Worm (Caenorhabditis elegans) whole organism, L2 larva: ENCODE results near the gene F10E7.2.
A peak's percentile ranks its signal among the peaks of the same experiment; 100 is the strongest.

Experiments
- C34F6.9 ChIP-seq: fragments of 150-350 bp; optimal IDR thresholded peaks from 2 replicates; lab custom pipeline; 2014; ENCODE audit warnings: missing biosample characterization, missing genetic modification characterization
- F13H6.1 ChIP-seq: sonication (generic microtip); optimal IDR thresholded peaks from 2 replicates; lab custom pipeline; 2016; ENCODE audit warnings: missing genetic modification characterization, missing compliant biosample characterization
- ZK546.5 ChIP-seq: sonication (generic microtip); optimal IDR thresholded peaks from 2 replicates; lab custom pipeline; 2017; ENCODE audit warnings: missing biosample characterization, missing genetic modification characterization
- alr-1 ChIP-seq: fragments of 150-350 bp; optimal IDR thresholded peaks from 2 replicates; lab custom pipeline; 2014; ENCODE audit warnings: missing biosample characterization, missing genetic modification characterization
- aly-2 ChIP-seq: fragments of 150-350 bp; optimal IDR thresholded peaks from 2 replicates; lab custom pipeline; 2014; ENCODE audit warnings: missing biosample characterization, missing genetic modification characterization
- blmp-1 ChIP-seq: sonication (generic microtip); optimal IDR thresholded peaks from 2 replicates; lab custom pipeline; 2017; ENCODE audit warnings: missing genetic modification characterization, mild to moderate bottlenecking, missing compliant biosample characterization, antibody characterized with exemption, moderate library complexity; ENCODE audit not compliant: insufficient read depth
- ceh-16 ChIP-seq: fragments of 150-350 bp; optimal IDR thresholded peaks from 2 replicates; lab custom pipeline; 2014; ENCODE audit warnings: missing biosample characterization, missing genetic modification characterization
- ceh-82 ChIP-seq: fragments of 150-350 bp; optimal IDR thresholded peaks from 2 replicates; lab custom pipeline; 2014; ENCODE audit warnings: missing biosample characterization, missing genetic modification characterization
- crh-2 ChIP-seq: sonication (generic microtip); optimal IDR thresholded peaks from 2 replicates; lab custom pipeline; 2017; ENCODE audit warnings: missing biosample characterization, missing genetic modification characterization
- dmd-4 ChIP-seq: sonication (generic microtip); optimal IDR thresholded peaks from 2 replicates; lab custom pipeline; 2017; ENCODE audit warnings: missing biosample characterization, missing genetic modification characterization
- egl-27 ChIP-seq: sonication (generic microtip); optimal IDR thresholded peaks from 3 replicates; lab custom pipeline; 2017; ENCODE audit warnings: missing biosample characterization, missing genetic modification reagents, missing genetic modification characterization
- elt-1 ChIP-seq: fragments of 150-350 bp; optimal IDR thresholded peaks from 2 replicates; lab custom pipeline; 2014; ENCODE audit warnings: missing biosample characterization, missing genetic modification characterization
- elt-3 ChIP-seq: sonication (generic microtip); optimal IDR thresholded peaks from 2 replicates; lab custom pipeline; 2017; ENCODE audit warnings: missing biosample characterization, missing genetic modification characterization
- fos-1 ChIP-seq: fragments of 150-350 bp; optimal IDR thresholded peaks from 2 replicates; lab custom pipeline; 2014; ENCODE audit warnings: missing biosample characterization, missing genetic modification characterization
- gmeb-1 ChIP-seq: fragments of 150-350 bp; optimal IDR thresholded peaks from 2 replicates; lab custom pipeline; 2014; ENCODE audit warnings: missing biosample characterization, missing genetic modification characterization
- lin-13 ChIP-seq: fragments of 150-350 bp; optimal IDR thresholded peaks from 2 replicates; lab custom pipeline; 2014; ENCODE audit warnings: missing biosample characterization, missing genetic modification reagents, missing genetic modification characterization
- lsy-2 ChIP-seq, 2 experiments: fragments of 150-350 bp in 1 of 2; sonication (generic microtip) in 1 of 2; optimal IDR thresholded peaks; 2 replicates each; lab custom pipeline; 2014 to 2017; ENCODE audit warnings: missing biosample characterization in 2 of 2, missing genetic modification characterization in 2 of 2
- mbf-1 ChIP-seq: sonication (generic microtip); optimal IDR thresholded peaks from 2 replicates; lab custom pipeline; 2017; ENCODE audit warnings: missing biosample characterization, missing genetic modification characterization
- mdl-1 ChIP-seq, 2 experiments: fragments of 150-350 bp in 1 of 2; sonication (generic microtip) in 1 of 2; optimal IDR thresholded peaks; 2 replicates each; lab custom pipeline; 2017; ENCODE audit warnings: missing biosample characterization in 2 of 2, missing genetic modification characterization in 2 of 2
- nhr-10 ChIP-seq: sonication (generic microtip); optimal IDR thresholded peaks from 2 replicates; lab custom pipeline; 2017; ENCODE audit warnings: missing biosample characterization, missing genetic modification characterization
- nhr-11 ChIP-seq: fragments of 150-350 bp; optimal IDR thresholded peaks from 2 replicates; lab custom pipeline; 2014; ENCODE audit warnings: missing biosample characterization, missing genetic modification characterization
- nhr-129 ChIP-seq: fragments of 150-350 bp; optimal IDR thresholded peaks from 2 replicates; lab custom pipeline; 2014; ENCODE audit warnings: missing biosample characterization, missing genetic modification characterization
- nhr-21 ChIP-seq: fragments of 150-350 bp; optimal IDR thresholded peaks from 2 replicates; lab custom pipeline; 2014; ENCODE audit warnings: missing biosample characterization, missing genetic modification characterization
- nhr-237 ChIP-seq: fragments of 150-350 bp; optimal IDR thresholded peaks from 2 replicates; lab custom pipeline; 2014; ENCODE audit warnings: missing biosample characterization, missing genetic modification characterization
- nhr-6 ChIP-seq: fragments of 150-350 bp; optimal IDR thresholded peaks from 2 replicates; lab custom pipeline; 2014; ENCODE audit warnings: missing biosample characterization, missing genetic modification characterization
- nhr-77 ChIP-seq: fragments of 150-350 bp; optimal IDR thresholded peaks from 2 replicates; lab custom pipeline; 2014; ENCODE audit warnings: missing biosample characterization, missing genetic modification characterization
- peb-1 ChIP-seq: fragments of 150-350 bp; optimal IDR thresholded peaks from 2 replicates; lab custom pipeline; 2014; ENCODE audit warnings: missing biosample characterization, missing genetic modification characterization
- sem-4 ChIP-seq: fragments of 150-350 bp; optimal IDR thresholded peaks from 2 replicates; lab custom pipeline; 2014; ENCODE audit warnings: missing biosample characterization, missing genetic modification reagents, missing genetic modification characterization
- sma-3 ChIP-seq: sonication (generic microtip); optimal IDR thresholded peaks from 2 replicates; lab custom pipeline; 2016; ENCODE audit warnings: missing genetic modification reagents, missing genetic modification characterization, missing compliant biosample characterization
- sma-9 ChIP-seq, 2 experiments: fragments of 150-350 bp in 1 of 2; sonication (generic microtip) in 1 of 2; optimal IDR thresholded peaks; 2 replicates each; lab custom pipeline; 2014 to 2016; ENCODE audit warnings: missing genetic modification characterization in 2 of 2, mild to moderate bottlenecking in 1 of 2, missing biosample characterization in 1 of 2, missing compliant biosample characterization in 1 of 2, missing genetic modification reagents in 1 of 2, moderate library complexity in 1 of 2
- snpc-4 ChIP-seq: fragments of 150-350 bp; optimal IDR thresholded peaks from 2 replicates; lab custom pipeline; 2014; ENCODE audit warnings: missing biosample characterization, missing genetic modification characterization
- unc-55 ChIP-seq: fragments of 150-350 bp; sonication (generic microtip); optimal IDR thresholded peaks from 3 replicates; lab custom pipeline; 2014; ENCODE audit warnings: missing biosample characterization, missing genetic modification reagents, missing genetic modification characterization
- unc-62 ChIP-seq: fragments of 150-350 bp; optimal IDR thresholded peaks from 2 replicates; lab custom pipeline; 2014; ENCODE audit warnings: missing biosample characterization, missing genetic modification reagents, missing genetic modification characterization
- zag-1 ChIP-seq: fragments of 150-350 bp; optimal IDR thresholded peaks from 2 replicates; lab custom pipeline; 2014; ENCODE audit warnings: missing biosample characterization, missing genetic modification characterization
- ztf-11 ChIP-seq: sonication (generic microtip); optimal IDR thresholded peaks from 2 replicates; lab custom pipeline; 2017; ENCODE audit warnings: missing biosample characterization, missing genetic modification characterization
- ztf-4 ChIP-seq: fragments of 150-350 bp; optimal IDR thresholded peaks from 2 replicates; lab custom pipeline; 2014; ENCODE audit warnings: missing biosample characterization, missing genetic modification characterization

F10E7.2 gene

ce11 chrII:7121762-7122292 is at the start of gene F10E7.2:
Gene F10E7.2 (plus strand): TSS chrII:7122242.
- TF ChIP-seq unc-55 (GFP tag; lab: Kevin White, UChicago) (no peak), nhr-77 (tag; lab: Kevin White, UChicago) (no peak), mbf-1 (tag; lab: Kevin White, UChicago) (no peak), lin-13 (no peak), nhr-6 (tag; lab: Kevin White, UChicago) (no peak), nhr-10 (tag; lab: Kevin White, UChicago) (no peak), C34F6.9 (tag; lab: Kevin White, UChicago) (no peak), alr-1 (tag; lab: Kevin White, UChicago) (no peak), blmp-1 (no peak), ztf-11 (tag; lab: Kevin White, UChicago) (no peak), fos-1 (tag; lab: Kevin White, UChicago) (no peak), snpc-4 (no peak), unc-62 (GFP tag; lab: Kevin White, UChicago) (no peak)

DNA sequence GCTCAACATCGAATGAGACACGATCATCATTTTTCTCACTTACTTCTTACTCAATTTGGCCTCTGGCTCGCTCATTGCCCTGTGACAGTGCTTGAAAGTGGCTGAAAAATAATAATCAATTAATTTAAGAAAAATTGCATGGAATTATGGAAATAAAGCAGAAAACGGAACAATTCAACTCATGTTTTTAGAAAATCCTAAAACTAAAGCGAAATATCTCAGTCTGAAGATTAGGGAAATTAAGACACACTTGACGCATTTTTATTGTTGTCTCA is 49.8 kb upstream of the F10E7.2 start, which contains the start of gene kars-1:
TSS of gene kars-1 (minus strand) at position 101 of the 275 bp plus-strand sequence.
- TF ChIP-seq dmd-4: no peak
- TF ChIP-seq nhr-10 (tag; lab: Kevin White, UChicago): no peak
- TF ChIP-seq elt-1: no peak
- no peak for TF ChIP-seq ztf-11 (tag; lab: Kevin White, UChicago)
- no peak for TF ChIP-seq alr-1 (tag; lab: Kevin White, UChicago)
- TF ChIP-seq crh-2: no peak
- TF ChIP-seq egl-27 (tag; lab: Kevin White, UChicago): no peak
- no peak for TF ChIP-seq aly-2 (tag; lab: Kevin White, UChicago)
- TF ChIP-seq lin-13: no peak
- TF ChIP-seq ZK546.5 (tag; lab: Kevin White, UChicago): no peak
- TF ChIP-seq peb-1 (tag; lab: Kevin White, UChicago): no peak
- TF ChIP-seq blmp-1: no peak
- no peak for TF ChIP-seq nhr-237 (tag; lab: Kevin White, UChicago)
- no peak for TF ChIP-seq snpc-4
- no peak for TF ChIP-seq ceh-16
- no peak for TF ChIP-seq elt-3 (tag; lab: Kevin White, UChicago)
- TF ChIP-seq, all 48 proteins: peak for 0

ce11 chrII:7072590-7073536 is 49.2 kb upstream of the F10E7.2 start:
- TF ChIP-seq sem-4 (tag; lab: Kevin White, UChicago): no peak
- peak in 1 of 2 experiments; percentile 23 for TF ChIP-seq mdl-1 (tag; optimal IDR thresholded peaks at IDR 0.05; lab: Kevin White, UChicago)
- TF ChIP-seq lsy-2 (tag; optimal IDR thresholded peaks at IDR 0.05; lab: Kevin White, UChicago): peak; percentile 14 to 83
- peak; percentile 73 for TF ChIP-seq sma-3 (GFP tag; lab: Kevin White, UChicago)
- no peak for TF ChIP-seq ceh-82 (tag; lab: Kevin White, UChicago)
- TF ChIP-seq nhr-129 (tag; lab: Kevin White, UChicago): peak; percentile 70
- TF ChIP-seq lin-13: peak; percentile 41
- TF ChIP-seq F13H6.1 (tag; lab: Kevin White, UChicago): peak; percentile 55
- TF ChIP-seq ZK546.5 (tag; lab: Kevin White, UChicago): no peak
- TF ChIP-seq crh-2: peak; percentile 42
- TF ChIP-seq nhr-21 (tag; lab: Kevin White, UChicago): peak; percentile 12
- peak; percentile 24 for TF ChIP-seq fos-1 (tag; lab: Kevin White, UChicago)
- peak; percentile 77 for TF ChIP-seq unc-55 (GFP tag; lab: Kevin White, UChicago)
- peak; percentile 50 for TF ChIP-seq gmeb-1
- peak; percentile 96 for TF ChIP-seq C34F6.9 (tag; lab: Kevin White, UChicago)
- peak; percentile 76 for TF ChIP-seq sma-9 (GFP tag; optimal IDR thresholded peaks at IDR 0.05; lab: Kevin White, UChicago)
- TF ChIP-seq sma-9 (tag; optimal IDR thresholded peaks at IDR 0.05; lab: Kevin White, UChicago): no peak
- peak; percentile 2 for TF ChIP-seq ztf-4 (tag; lab: Kevin White, UChicago)
- no peak for TF ChIP-seq zag-1 (tag; lab: Kevin White, UChicago)
- peak; percentile 57 for TF ChIP-seq nhr-11
